Worm (Caenorhabditis elegans) whole organism, L2 larva: ENCODE data around the gene T03G11.9.

Experiments used
- C34F6.9 ChIP-seq: fragments of 150-350 bp; optimal IDR thresholded peaks from 2 replicates; lab custom pipeline; 2014; ENCODE audit warnings: missing biosample characterization, missing genetic modification characterization
- F13H6.1 ChIP-seq: sonication (generic microtip); optimal IDR thresholded peaks from 2 replicates; lab custom pipeline; 2016; ENCODE audit warnings: missing genetic modification characterization, missing compliant biosample characterization
- R02D3.7 ChIP-seq: fragments of 150-350 bp; optimal IDR thresholded peaks from 2 replicates; lab custom pipeline; 2014; ENCODE audit warnings: missing biosample characterization, missing genetic modification characterization
- Y55F3AM.14 ChIP-seq: fragments of 200-800 bp; sonication (Bioruptor generic); optimal IDR thresholded peaks from 2 replicates; lab custom pipeline; 2018; ENCODE audit warnings: mild to moderate bottlenecking, missing genetic modification characterization, missing compliant biosample characterization
- ZK546.5 ChIP-seq: sonication (generic microtip); optimal IDR thresholded peaks from 2 replicates; lab custom pipeline; 2017; ENCODE audit warnings: missing biosample characterization, missing genetic modification characterization
- alr-1 ChIP-seq: fragments of 150-350 bp; optimal IDR thresholded peaks from 2 replicates; lab custom pipeline; 2014; ENCODE audit warnings: missing biosample characterization, missing genetic modification characterization
- aly-2 ChIP-seq: fragments of 150-350 bp; optimal IDR thresholded peaks from 2 replicates; lab custom pipeline; 2014; ENCODE audit warnings: missing biosample characterization, missing genetic modification characterization
- blmp-1 ChIP-seq: sonication (generic microtip); optimal IDR thresholded peaks from 2 replicates; lab custom pipeline; 2017; ENCODE audit warnings: missing genetic modification characterization, mild to moderate bottlenecking, missing compliant biosample characterization, antibody characterized with exemption, moderate library complexity; ENCODE audit not compliant: insufficient read depth
- ceh-16 ChIP-seq: fragments of 150-350 bp; optimal IDR thresholded peaks from 2 replicates; lab custom pipeline; 2014; ENCODE audit warnings: missing biosample characterization, missing genetic modification characterization
- ceh-82 ChIP-seq: fragments of 150-350 bp; optimal IDR thresholded peaks from 2 replicates; lab custom pipeline; 2014; ENCODE audit warnings: missing biosample characterization, missing genetic modification characterization
- crh-2 ChIP-seq: sonication (generic microtip); optimal IDR thresholded peaks from 2 replicates; lab custom pipeline; 2017; ENCODE audit warnings: missing biosample characterization, missing genetic modification characterization
- egl-27 ChIP-seq: sonication (generic microtip); optimal IDR thresholded peaks from 3 replicates; lab custom pipeline; 2017; ENCODE audit warnings: missing biosample characterization, missing genetic modification reagents, missing genetic modification characterization
- fos-1 ChIP-seq: fragments of 150-350 bp; optimal IDR thresholded peaks from 2 replicates; lab custom pipeline; 2014; ENCODE audit warnings: missing biosample characterization, missing genetic modification characterization
- gmeb-1 ChIP-seq: fragments of 150-350 bp; optimal IDR thresholded peaks from 2 replicates; lab custom pipeline; 2014; ENCODE audit warnings: missing biosample characterization, missing genetic modification characterization
- lin-11 ChIP-seq: fragments of 150-350 bp; sonication (generic microtip); optimal IDR thresholded peaks from 2 replicates; lab custom pipeline; 2014; ENCODE audit warnings: missing biosample characterization, missing genetic modification characterization, inconsistent platforms, mixed read lengths
- lsy-2 ChIP-seq, 2 experiments: fragments of 150-350 bp in 1 of 2; sonication (generic microtip) in 1 of 2; optimal IDR thresholded peaks; 2 replicates each; lab custom pipeline; 2014 to 2017; ENCODE audit warnings: missing biosample characterization in 2 of 2, missing genetic modification characterization in 2 of 2
- mab-5 ChIP-seq: fragments of 150-350 bp; optimal IDR thresholded peaks from 2 replicates; lab custom pipeline; 2014; ENCODE audit warnings: missing biosample characterization, missing genetic modification characterization
- mbf-1 ChIP-seq: sonication (generic microtip); optimal IDR thresholded peaks from 2 replicates; lab custom pipeline; 2017; ENCODE audit warnings: missing biosample characterization, missing genetic modification characterization
- mdl-1 ChIP-seq, 2 experiments: fragments of 150-350 bp in 1 of 2; sonication (generic microtip) in 1 of 2; optimal IDR thresholded peaks; 2 replicates each; lab custom pipeline; 2017; ENCODE audit warnings: missing biosample characterization in 2 of 2, missing genetic modification characterization in 2 of 2
- nhr-10 ChIP-seq: sonication (generic microtip); optimal IDR thresholded peaks from 2 replicates; lab custom pipeline; 2017; ENCODE audit warnings: missing biosample characterization, missing genetic modification characterization
- nhr-11 ChIP-seq: fragments of 150-350 bp; optimal IDR thresholded peaks from 2 replicates; lab custom pipeline; 2014; ENCODE audit warnings: missing biosample characterization, missing genetic modification characterization
- nhr-12 ChIP-seq: fragments of 150-350 bp; optimal IDR thresholded peaks from 2 replicates; lab custom pipeline; 2014; ENCODE audit warnings: missing biosample characterization, missing genetic modification characterization
- nhr-129 ChIP-seq: fragments of 150-350 bp; optimal IDR thresholded peaks from 2 replicates; lab custom pipeline; 2014; ENCODE audit warnings: missing biosample characterization, missing genetic modification characterization
- nhr-21 ChIP-seq: fragments of 150-350 bp; optimal IDR thresholded peaks from 2 replicates; lab custom pipeline; 2014; ENCODE audit warnings: missing biosample characterization, missing genetic modification characterization
- nhr-23 ChIP-seq: fragments of 150-350 bp; optimal IDR thresholded peaks from 2 replicates; lab custom pipeline; 2014; ENCODE audit warnings: missing biosample characterization, missing genetic modification reagents, missing genetic modification characterization
- nhr-25 ChIP-seq: fragments of 150-350 bp; sonication (generic microtip); optimal IDR thresholded peaks from 3 replicates; lab custom pipeline; 2014; ENCODE audit warnings: missing biosample characterization, missing genetic modification characterization
- nhr-6 ChIP-seq: fragments of 150-350 bp; optimal IDR thresholded peaks from 2 replicates; lab custom pipeline; 2014; ENCODE audit warnings: missing biosample characterization, missing genetic modification characterization
- nhr-77 ChIP-seq: fragments of 150-350 bp; optimal IDR thresholded peaks from 2 replicates; lab custom pipeline; 2014; ENCODE audit warnings: missing biosample characterization, missing genetic modification characterization
- sem-4 ChIP-seq: fragments of 150-350 bp; optimal IDR thresholded peaks from 2 replicates; lab custom pipeline; 2014; ENCODE audit warnings: missing biosample characterization, missing genetic modification reagents, missing genetic modification characterization
- skn-1 ChIP-seq: sonication (generic microtip); optimal IDR thresholded peaks from 2 replicates; lab custom pipeline; 2017; ENCODE audit warnings: missing biosample characterization, missing genetic modification characterization
- sma-3 ChIP-seq: sonication (generic microtip); optimal IDR thresholded peaks from 2 replicates; lab custom pipeline; 2016; ENCODE audit warnings: missing genetic modification reagents, missing genetic modification characterization, missing compliant biosample characterization
- sma-9 ChIP-seq, 2 experiments: fragments of 150-350 bp in 1 of 2; sonication (generic microtip) in 1 of 2; optimal IDR thresholded peaks; 2 replicates each; lab custom pipeline; 2014 to 2016; ENCODE audit warnings: missing genetic modification characterization in 2 of 2, mild to moderate bottlenecking in 1 of 2, missing biosample characterization in 1 of 2, missing compliant biosample characterization in 1 of 2, missing genetic modification reagents in 1 of 2, moderate library complexity in 1 of 2
- snpc-4 ChIP-seq: fragments of 150-350 bp; optimal IDR thresholded peaks from 2 replicates; lab custom pipeline; 2014; ENCODE audit warnings: missing biosample characterization, missing genetic modification characterization
- unc-39 ChIP-seq: fragments of 150-350 bp; optimal IDR thresholded peaks from 2 replicates; lab custom pipeline; 2014; ENCODE audit warnings: missing biosample characterization, missing genetic modification characterization
- unc-55 ChIP-seq: fragments of 150-350 bp; sonication (generic microtip); optimal IDR thresholded peaks from 3 replicates; lab custom pipeline; 2014; ENCODE audit warnings: missing biosample characterization, missing genetic modification reagents, missing genetic modification characterization
- unc-62 ChIP-seq: fragments of 150-350 bp; optimal IDR thresholded peaks from 2 replicates; lab custom pipeline; 2014; ENCODE audit warnings: missing biosample characterization, missing genetic modification reagents, missing genetic modification characterization
- zag-1 ChIP-seq: fragments of 150-350 bp; optimal IDR thresholded peaks from 2 replicates; lab custom pipeline; 2014; ENCODE audit warnings: missing biosample characterization, missing genetic modification characterization
- ztf-1 ChIP-seq: fragments of 200-800 bp; sonication (Bioruptor generic); conservative IDR thresholded peaks from 2 replicates; pipeline ENCODE4 v1.3.6; 2022; ENCODE audit warnings: missing genetic modification characterization, missing compliant biosample characterization
- ztf-11 ChIP-seq: sonication (generic microtip); optimal IDR thresholded peaks from 2 replicates; lab custom pipeline; 2017; ENCODE audit warnings: missing biosample characterization, missing genetic modification characterization
- ztf-4 ChIP-seq: fragments of 150-350 bp; optimal IDR thresholded peaks from 2 replicates; lab custom pipeline; 2014; ENCODE audit warnings: missing biosample characterization, missing genetic modification characterization

The T03G11.9 gene

DNA sequence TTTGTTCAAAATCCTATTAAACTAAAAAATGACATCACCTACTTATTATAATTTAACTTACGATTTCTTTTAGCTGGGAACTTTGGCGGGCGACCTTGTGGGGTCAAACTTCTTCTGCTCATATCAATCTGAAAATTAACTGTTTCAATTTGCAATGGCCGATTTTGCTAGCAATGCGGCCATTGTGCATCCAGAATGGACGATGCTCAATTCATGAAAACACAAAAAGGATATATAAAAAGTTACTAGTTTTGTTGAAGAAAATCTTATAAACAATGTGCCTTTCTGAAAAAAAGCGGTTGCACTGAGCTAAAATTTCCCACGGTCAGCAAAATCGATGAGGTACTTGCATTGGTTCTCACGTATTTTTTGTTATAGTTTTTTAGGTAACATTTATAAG, 29.8 kb upstream of the T03G11.9 start, which contains the start of gene C31H2.3:
C31H2.3 (minus strand) TSS at position 101 of the 400 bp plus-strand sequence.
- TF ChIP-seq unc-55 (GFP tag; lab: Kevin White, UChicago) (no peak), ZK546.5 (tag; lab: Kevin White, UChicago) (no peak), unc-62 (GFP tag; lab: Kevin White, UChicago) (no peak), sma-9 (GFP tag; optimal IDR thresholded peaks at IDR 0.05; lab: Kevin White, UChicago) (no peak), sma-9 (tag; optimal IDR thresholded peaks at IDR 0.05; lab: Kevin White, UChicago) (no peak), ceh-16 (no peak), skn-1 (tag; lab: Kevin White, UChicago) (no peak), egl-27 (tag; lab: Kevin White, UChicago) (no peak), sma-3 (no peak), nhr-25 (tag; lab: Kevin White, UChicago) (no peak), nhr-11 (tag; lab: Kevin White, UChicago) (no peak), F13H6.1 (no peak)

DNA sequence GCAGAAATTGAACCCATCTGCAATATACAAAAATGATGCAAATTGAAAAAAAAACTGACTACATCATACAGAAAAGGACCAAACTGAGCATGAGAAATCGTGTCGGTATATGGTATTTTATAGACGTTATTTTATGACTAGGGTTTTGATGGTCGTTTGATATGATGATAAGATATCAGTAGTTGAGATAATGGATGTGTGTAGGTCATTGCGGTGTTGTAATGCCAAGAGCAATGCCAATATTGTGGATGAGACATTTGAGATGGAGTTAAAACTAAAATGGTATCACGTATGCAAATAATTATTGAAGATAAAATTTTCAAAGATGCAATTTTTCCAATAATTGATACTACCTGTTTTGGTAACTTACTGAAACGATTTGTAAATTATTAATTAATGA, 24.4 kb upstream of the T03G11.9 start, which contains the start of gene C31H2.4:
C31H2.4 (minus strand) TSS at position 19 of the 400 bp plus-strand sequence.
- TF ChIP-seq ceh-16 = no peak
- no peak for TF ChIP-seq unc-62 (GFP tag; lab: Kevin White, UChicago)
- TF ChIP-seq fos-1 (tag; lab: Kevin White, UChicago) = peak; percentile 29

DNA sequence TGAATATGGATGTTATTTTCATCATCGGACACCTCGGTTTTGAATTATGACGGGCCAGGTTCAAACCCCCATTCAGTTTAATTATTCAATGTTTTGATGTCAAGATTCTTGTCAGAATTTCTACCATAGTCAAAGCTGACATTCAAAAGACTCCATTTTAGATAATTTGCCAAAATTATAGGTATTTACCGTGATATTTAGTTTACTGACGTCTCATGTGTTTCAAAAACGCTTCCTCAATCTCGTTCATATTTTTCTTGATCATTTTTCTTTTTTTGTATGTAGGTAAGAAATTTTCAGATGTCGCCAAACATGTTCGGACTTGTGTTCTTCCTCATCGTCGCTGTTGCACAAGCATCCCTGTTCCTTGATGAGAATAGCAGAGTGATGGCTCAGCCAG, 21.3 kb upstream of the T03G11.9 start, which contains the start of gene EGAP5.1:
EGAP5.1 (plus strand) TSS at position 301 of the 400 bp plus-strand sequence.
- TF ChIP-seq lin-11 (tag; lab: Kevin White, UChicago) (no peak), zag-1 (no peak), ceh-16 (no peak), lsy-2 (tag; optimal IDR thresholded peaks at IDR 0.05; lab: Kevin White, UChicago) (no peak), crh-2 (tag; lab: Kevin White, UChicago) (no peak), unc-62 (GFP tag; lab: Kevin White, UChicago) (no peak), F13H6.1 (no peak), mbf-1 (no peak), gmeb-1 (tag; lab: Kevin White, UChicago) (no peak), unc-55 (GFP tag; lab: Kevin White, UChicago) (no peak), mdl-1 (tag; optimal IDR thresholded peaks at IDR 0.05; lab: Kevin White, UChicago) (no peak), ceh-82 (tag; lab: Kevin White, UChicago) (no peak), sma-3 (no peak)

DNA sequence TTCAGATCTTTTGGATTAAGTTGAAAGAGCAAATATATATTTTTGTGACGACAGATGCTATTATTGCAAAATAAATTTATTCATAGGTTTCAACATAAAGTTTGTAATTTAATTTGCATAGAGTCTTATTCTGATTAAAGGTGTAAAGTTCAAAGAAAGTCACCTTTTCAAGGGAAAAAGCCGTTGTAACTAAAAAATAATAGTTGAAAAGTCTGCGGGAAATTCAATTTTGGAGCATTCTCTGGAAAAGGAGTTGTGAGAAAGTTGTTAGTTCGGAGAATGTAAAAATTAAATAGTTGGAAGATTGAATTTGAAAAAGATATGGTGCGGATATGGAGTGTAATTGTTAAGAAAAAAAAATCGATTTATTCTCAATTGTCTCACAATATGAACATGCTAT, 20.0 kb upstream of the T03G11.9 start:
- TF ChIP-seq lsy-2 (tag; optimal IDR thresholded peaks at IDR 0.05; lab: Kevin White, UChicago) (peak in 1 of 2 experiments; percentile 7), nhr-21 (tag; lab: Kevin White, UChicago) (peak; percentile 20), fos-1 (tag; lab: Kevin White, UChicago) (no peak)

DNA sequence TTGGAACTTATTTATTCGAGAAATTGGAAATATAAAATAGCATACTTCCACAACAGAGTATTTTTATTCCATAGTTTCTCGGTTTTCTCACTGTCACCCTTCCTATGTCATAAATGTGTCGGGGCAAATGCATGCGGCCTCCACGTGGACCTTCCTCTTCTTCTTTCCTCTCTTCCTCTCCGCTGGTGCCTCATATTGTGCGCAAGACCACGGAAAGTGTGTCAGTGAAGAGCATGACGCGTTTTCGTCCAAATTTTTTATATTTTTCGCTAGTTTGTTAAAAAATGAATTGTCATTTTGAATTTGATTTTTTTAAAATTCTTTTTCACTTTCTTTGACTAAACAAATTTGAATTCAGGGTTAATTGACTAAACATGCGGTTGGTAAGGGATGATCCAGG, 19.0 kb upstream of the T03G11.9 start, which contains the start of gene mans-3:
mans-3 (plus strand) TSS at position 359 of the 400 bp plus-strand sequence.
- TF ChIP-seq unc-39 (tag; lab: Kevin White, UChicago) (no peak), skn-1 (tag; lab: Kevin White, UChicago) (peak; percentile 67), C34F6.9 (tag; lab: Kevin White, UChicago) (peak; percentile 92), Y55F3AM.14 (GFP tag; lab: Kevin White, UChicago) (peak; percentile 43), unc-62 (GFP tag; lab: Kevin White, UChicago) (no peak), ceh-82 (tag; lab: Kevin White, UChicago) (no peak), snpc-4 (tag; lab: Kevin White, UChicago) (peak; percentile 68), sma-3 (peak; percentile 86), nhr-10 (tag; lab: Kevin White, UChicago) (no peak), mbf-1 (no peak), sma-9 (GFP tag; optimal IDR thresholded peaks at IDR 0.05; lab: Kevin White, UChicago) (peak; percentile 94), sma-9 (tag; optimal IDR thresholded peaks at IDR 0.05; lab: Kevin White, UChicago) (no peak), lsy-2 (tag; optimal IDR thresholded peaks at IDR 0.05; lab: Kevin White, UChicago) (peak; percentile 77 to 93), lin-11 (tag; lab: Kevin White, UChicago) (peak; percentile 71), sem-4 (tag; lab: Kevin White, UChicago) (peak; percentile 89), fos-1 (tag; lab: Kevin White, UChicago) (peak; percentile 88), aly-2 (tag; lab: Kevin White, UChicago) (no peak), R02D3.7 (no peak), nhr-6 (tag; lab: Kevin White, UChicago) (peak; percentile 88), nhr-25 (tag; lab: Kevin White, UChicago) (peak; percentile 90), nhr-23 (tag; lab: Kevin White, UChicago) (no peak), ZK546.5 (tag; lab: Kevin White, UChicago) (no peak), mdl-1 (tag; optimal IDR thresholded peaks at IDR 0.05; lab: Kevin White, UChicago) (peak; percentile 82 to 98), nhr-12 (tag; lab: Kevin White, UChicago) (no peak), unc-55 (GFP tag; lab: Kevin White, UChicago) (peak; percentile 86), ztf-11 (no peak), zag-1 (peak; percentile 81), F13H6.1 (peak; percentile 91), nhr-77 (tag; lab: Kevin White, UChicago) (peak; percentile 48), ztf-4 (tag; lab: Kevin White, UChicago) (peak; percentile 67), crh-2 (tag; lab: Kevin White, UChicago) (peak; percentile 98), nhr-129 (tag; lab: Kevin White, UChicago) (peak; percentile 93), egl-27 (tag; lab: Kevin White, UChicago) (peak; percentile 85), ceh-16 (peak; percentile 59), blmp-1 (peak; percentile 43), alr-1 (tag; lab: Kevin White, UChicago) (no peak), mab-5 (peak; percentile 80), ztf-1 (no peak)
